Fruit fly (Drosophila melanogaster): ENCODE results near the gene CG33268.

DNA sequence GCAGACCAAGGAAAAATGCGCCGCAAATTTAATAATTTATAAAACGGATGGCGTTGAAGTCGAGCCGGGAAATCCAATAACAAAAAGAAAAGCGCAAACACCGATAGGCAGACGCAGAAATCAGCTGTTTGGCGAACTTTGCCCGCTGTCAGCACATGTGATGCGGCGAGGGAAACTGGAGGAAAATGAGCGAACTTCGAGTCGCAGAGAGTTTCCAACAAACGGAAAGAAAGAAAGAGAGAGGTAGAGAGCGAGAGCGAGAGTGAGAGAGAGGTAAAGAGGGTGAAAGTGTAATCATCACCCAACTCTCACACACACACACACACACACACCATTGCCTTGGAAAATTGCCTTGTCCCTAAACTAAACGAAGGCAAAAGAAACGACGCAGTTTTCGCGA is 33.8 kb downstream of the CG33268 start:
- no peak for TF ChIP-seq Crg-1 (GFP tag; optimal IDR thresholded peaks at IDR 0.05)
- no peak for TF ChIP-seq CG14711 (tag; optimal IDR thresholded peaks at IDR 0.05)
- no peak for TF ChIP-seq ovo (GFP tag; optimal IDR thresholded peaks at IDR 0.05)
- no peak for TF ChIP-seq CG1620 (GFP tag; optimal IDR thresholded peaks at IDR 0.05)

Measured in whole organism, adult.